Worm (Caenorhabditis elegans) whole organism, L3 larva: ENCODE results near the gene R03D7.2.

Experiments used
- aly-2 ChIP-seq: fragments of 150-350 bp; optimal IDR thresholded peaks from 2 replicates; lab custom pipeline; 2014; ENCODE audit warnings: missing biosample characterization, missing genetic modification characterization
- ama-1 ChIP-seq: fragments of 150-350 bp; optimal IDR thresholded peaks from 2 replicates; lab custom pipeline; 2018
- ceh-16 ChIP-seq: sonication (generic microtip); optimal IDR thresholded peaks from 2 replicates; lab custom pipeline; 2017; ENCODE audit warnings: missing biosample characterization, missing genetic modification characterization
- ceh-28 ChIP-seq: fragments of 150-350 bp; optimal IDR thresholded peaks from 2 replicates; lab custom pipeline; 2014; ENCODE audit warnings: missing biosample characterization, missing genetic modification reagents, missing genetic modification characterization
- ceh-82 ChIP-seq: fragments of 150-350 bp; optimal IDR thresholded peaks from 2 replicates; lab custom pipeline; 2014; ENCODE audit warnings: missing biosample characterization, missing genetic modification characterization
- ceh-9 ChIP-seq: sonication (generic microtip); optimal IDR thresholded peaks from 2 replicates; lab custom pipeline; 2018; ENCODE audit warnings: missing biosample characterization, missing genetic modification characterization
- daf-12 ChIP-seq: fragments of 150-350 bp; optimal IDR thresholded peaks from 2 replicates; lab custom pipeline; 2014; ENCODE audit warnings: missing biosample characterization, missing genetic modification reagents, missing genetic modification characterization
- egl-5 ChIP-seq: fragments of 150-350 bp; optimal IDR thresholded peaks from 2 replicates; lab custom pipeline; 2017; ENCODE audit warnings: missing biosample characterization, missing genetic modification reagents, missing genetic modification characterization, inconsistent platforms
- elt-1 ChIP-seq: fragments of 150-350 bp; optimal IDR thresholded peaks from 2 replicates; lab custom pipeline; 2014; ENCODE audit warnings: missing biosample characterization, missing genetic modification characterization
- elt-2 ChIP-seq: sonication (generic microtip); optimal IDR thresholded peaks from 2 replicates; lab custom pipeline; 2016; ENCODE audit warnings: missing genetic modification reagents, mild to moderate bottlenecking, missing genetic modification characterization, missing compliant biosample characterization
- elt-3 ChIP-seq, 3 experiments: fragments of 150-350 bp in 1 of 3; sonication (generic microtip) in 2 of 3; optimal IDR thresholded peaks; 2 replicates in 2 of 3; 4 replicates in 1 of 3; lab custom pipeline; 2014 to 2017; ENCODE audit warnings: missing biosample characterization in 3 of 3, missing genetic modification characterization in 3 of 3
- hmg-11 ChIP-seq: sonication (generic microtip); optimal IDR thresholded peaks from 2 replicates; lab custom pipeline; 2016; ENCODE audit warnings: missing genetic modification characterization, missing compliant biosample characterization
- jun-1 ChIP-seq: fragments of 150-350 bp; optimal IDR thresholded peaks from 2 replicates; lab custom pipeline; 2014; ENCODE audit warnings: missing biosample characterization, missing genetic modification reagents, missing genetic modification characterization
- lin-39 ChIP-seq: fragments of 150-350 bp; optimal IDR thresholded peaks from 2 replicates; lab custom pipeline; 2018; ENCODE audit warnings: missing biosample characterization, missing genetic modification reagents, missing genetic modification characterization
- lsy-12 ChIP-seq: sonication (generic microtip); optimal IDR thresholded peaks from 2 replicates; lab custom pipeline; 2016; ENCODE audit warnings: mild to moderate bottlenecking, missing genetic modification characterization, missing compliant biosample characterization
- mml-1 ChIP-seq: fragments of 150-350 bp; sonication (generic microtip); optimal IDR thresholded peaks from 3 replicates; lab custom pipeline; 2014; ENCODE audit warnings: missing biosample characterization, missing genetic modification characterization
- nhr-11 ChIP-seq: fragments of 150-350 bp; optimal IDR thresholded peaks from 2 replicates; lab custom pipeline; 2014; ENCODE audit warnings: missing biosample characterization, missing genetic modification characterization
- nhr-12 ChIP-seq: fragments of 150-350 bp; optimal IDR thresholded peaks from 2 replicates; lab custom pipeline; 2014; ENCODE audit warnings: missing biosample characterization, missing genetic modification characterization
- nhr-23 ChIP-seq: fragments of 150-350 bp; optimal IDR thresholded peaks from 2 replicates; lab custom pipeline; 2014; ENCODE audit warnings: missing biosample characterization, missing genetic modification reagents, missing genetic modification characterization
- nhr-237 ChIP-seq: fragments of 150-350 bp; optimal IDR thresholded peaks from 2 replicates; lab custom pipeline; 2014; ENCODE audit warnings: missing biosample characterization, missing genetic modification characterization
- nhr-25 ChIP-seq: sonication (generic microtip); optimal IDR thresholded peaks from 2 replicates; lab custom pipeline; 2017; ENCODE audit warnings: missing biosample characterization, missing genetic modification characterization
- nhr-43 ChIP-seq: sonication (generic microtip); optimal IDR thresholded peaks from 2 replicates; lab custom pipeline; 2016; ENCODE audit warnings: mild to moderate bottlenecking, missing genetic modification characterization, missing compliant biosample characterization; ENCODE audit not compliant: poor library complexity, severe bottlenecking
- nhr-67 ChIP-seq: fragments of 150-350 bp; optimal IDR thresholded peaks from 2 replicates; lab custom pipeline; 2014; ENCODE audit warnings: missing biosample characterization, missing genetic modification characterization
- nhr-76 ChIP-seq: fragments of 150-350 bp; sonication (generic microtip); optimal IDR thresholded peaks from 5 replicates; lab custom pipeline; 2014; ENCODE audit warnings: missing biosample characterization, missing genetic modification characterization
- pqm-1 ChIP-seq: fragments of 150-350 bp; optimal IDR thresholded peaks from 2 replicates; lab custom pipeline; 2017; ENCODE audit warnings: missing biosample characterization, missing genetic modification characterization, inconsistent platforms
- sea-2 ChIP-seq: fragments of 150-350 bp; sonication (generic microtip); optimal IDR thresholded peaks from 4 replicates; lab custom pipeline; 2014; ENCODE audit warnings: missing biosample characterization, missing genetic modification reagents, missing genetic modification characterization
- skn-1 ChIP-seq: fragments of 150-350 bp; optimal IDR thresholded peaks from 2 replicates; lab custom pipeline; 2014; ENCODE audit warnings: missing biosample characterization, missing genetic modification characterization
- snpc-4 ChIP-seq: fragments of 150-350 bp; optimal IDR thresholded peaks from 2 replicates; lab custom pipeline; 2014; ENCODE audit warnings: missing biosample characterization, missing genetic modification characterization
- tbx-2 ChIP-seq: sonication (generic microtip); optimal IDR thresholded peaks from 2 replicates; lab custom pipeline; 2016; ENCODE audit warnings: mild to moderate bottlenecking, missing genetic modification characterization, missing compliant biosample characterization
- unc-62 ChIP-seq: fragments of 150-350 bp; sonication (generic microtip); optimal IDR thresholded peaks from 4 replicates; lab custom pipeline; 2014; ENCODE audit warnings: missing biosample characterization, missing genetic modification reagents, missing genetic modification characterization
- zag-1 ChIP-seq: fragments of 150-350 bp; optimal IDR thresholded peaks from 2 replicates; lab custom pipeline; 2014; ENCODE audit warnings: missing biosample characterization, missing genetic modification characterization
- ztf-11 ChIP-seq: fragments of 150-350 bp; optimal IDR thresholded peaks from 2 replicates; lab custom pipeline; 2014; ENCODE audit warnings: missing biosample characterization, missing genetic modification characterization
- ztf-4 ChIP-seq: fragments of 150-350 bp; optimal IDR thresholded peaks from 2 replicates; lab custom pipeline; 2014; ENCODE audit warnings: missing biosample characterization, missing genetic modification characterization

The R03D7.2 gene

ce11 chrII:10959676-10960075 lies 24.7 kb upstream of the R03D7.2 start:
- TF ChIP-seq daf-12 (tag; lab: Kevin White, UChicago) (no peak), nhr-43 (no peak), nhr-11 (tag; lab: Kevin White, UChicago) (no peak), pqm-1 (tag; lab: Kevin White, UChicago) (no peak), ceh-28 (tag; lab: Kevin White, UChicago) (no peak), skn-1 (tag; lab: Kevin White, UChicago) (no peak), nhr-12 (no peak), nhr-23 (tag; lab: Kevin White, UChicago) (no peak), ceh-16 (tag; lab: Kevin White, UChicago) (no peak)

DNA sequence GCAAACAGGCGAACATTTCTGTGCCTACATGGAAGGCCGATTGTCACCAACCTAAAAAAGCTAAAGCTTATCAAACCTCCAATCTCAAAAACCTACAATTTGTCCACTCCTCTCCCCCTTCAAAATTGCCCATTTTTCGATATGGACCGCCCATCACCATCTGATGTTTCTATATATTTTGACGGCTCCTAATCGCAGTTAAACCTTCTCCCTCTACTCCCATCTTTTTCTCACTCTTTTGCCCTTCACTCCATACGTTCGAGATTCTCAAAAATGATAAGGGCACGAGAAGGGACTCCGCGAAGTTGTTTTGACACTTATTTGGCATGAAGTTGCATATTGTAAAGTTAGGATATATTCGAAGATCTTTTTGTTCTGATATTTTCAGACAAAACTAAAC lies 24.2 kb upstream of the R03D7.2 start:
- TF ChIP-seq nhr-76 (tag; lab: Kevin White, UChicago) (no peak), nhr-43 (no peak), mml-1 (no peak), lin-39 (tag; lab: Kevin White, UChicago) (peak; percentile 51), elt-1 (peak; percentile 90), unc-62 (GFP tag; lab: Kevin White, UChicago) (peak; percentile 16), sea-2 (no peak), pqm-1 (tag; lab: Kevin White, UChicago) (no peak), jun-1 (no peak), nhr-12 (no peak), skn-1 (tag; lab: Kevin White, UChicago) (no peak)

ce11 chrII:10956793-10957192 lies 21.8 kb upstream of the R03D7.2 start, which contains the start of gene R03D7.8:
Gene R03D7.8, minus strand, starts transcription at chrII:10956893.
- TF ChIP-seq hmg-11 (tag; lab: Kevin White, UChicago) (no peak), sea-2 (no peak), snpc-4 (tag; lab: Kevin White, UChicago) (no peak), ceh-9 (tag; lab: Kevin White, UChicago) (no peak), ama-1 (lab: Kevin White, UChicago) (no peak), pqm-1 (tag; lab: Kevin White, UChicago) (no peak), ztf-4 (no peak), egl-5 (tag; lab: Kevin White, UChicago) (no peak)

ce11 chrII:10955114-10955513 lies 20.1 kb upstream of the R03D7.2 start:
- TF ChIP-seq nhr-11 (tag; lab: Kevin White, UChicago) (no peak), ceh-82 (no peak), tbx-2 (tag; lab: Kevin White, UChicago) (no peak), pqm-1 (tag; lab: Kevin White, UChicago) (no peak), ztf-4 (no peak), lsy-12 (tag; lab: Kevin White, UChicago) (no peak), nhr-237 (tag; lab: Kevin White, UChicago) (no peak), aly-2 (tag; lab: Kevin White, UChicago) (no peak), ztf-11 (tag; lab: Kevin White, UChicago) (no peak), nhr-12 (no peak), daf-12 (tag; lab: Kevin White, UChicago) (no peak), egl-5 (tag; lab: Kevin White, UChicago) (no peak), nhr-25 (no peak), elt-2 (tag; lab: Kevin White, UChicago) (no peak), unc-62 (GFP tag; lab: Kevin White, UChicago) (no peak)

ce11 chrII:10953065-10953464 lies 18.1 kb upstream of the R03D7.2 start, which contains the start of gene nos-1:
Gene nos-1, minus strand, starts transcription at chrII:10953165.
- TF ChIP-seq elt-3 (tag; optimal IDR thresholded peaks at IDR 0.05; lab: Kevin White, UChicago) (no peak), nhr-237 (tag; lab: Kevin White, UChicago) (no peak), nhr-67 (no peak), ceh-9 (tag; lab: Kevin White, UChicago) (no peak), snpc-4 (tag; lab: Kevin White, UChicago) (no peak), lsy-12 (tag; lab: Kevin White, UChicago) (no peak), zag-1 (tag; lab: Kevin White, UChicago) (no peak)
- TF ChIP-seq, all 47 proteins: peak for 0
